Fruit fly (Drosophila melanogaster): ENCODE data around the gene Dyro.

Dyro gene

dm6 chr3L:11311447-11311846 is 15.7 kb upstream of the Dyro start, which contains the start of gene CG7573 (continued):
- no peak for TF ChIP-seq tio (GFP tag; optimal IDR thresholded peaks at IDR 0.05)

- no peak for TF ChIP-seq Atf-2 (GFP tag; optimal IDR thresholded peaks at IDR 0.05)
- no peak for TF ChIP-seq sc (optimal IDR thresholded peaks at IDR 0.05)
- TF ChIP-seq sc (GFP tag; optimal IDR thresholded peaks at IDR 0.05): no peak
- TF ChIP-seq CG10267 (tag; optimal IDR thresholded peaks at IDR 0.05): peak; percentile 39
- 0 out of 2 replicates have a peak, but pooled peaks have one; percentile 3 for TF ChIP-seq slbo (GFP tag; IDR thresholded peaks at IDR 0.05)
- TF ChIP-seq CG13894 (tag; optimal IDR thresholded peaks at IDR 0.05): no peak
- no peak for TF ChIP-seq GATAe (GFP tag; conservative IDR thresholded peaks at IDR 0.05)
- TF ChIP-seq CG6254 (GFP tag; optimal IDR thresholded peaks at IDR 0.05): peak; percentile 33
- peak; percentile 46; the same call in 1 of the 3 replicates for TF ChIP-seq CG17361 (GFP tag; IDR thresholded peaks at IDR 0.05)
- TF ChIP-seq CG18262 (tag; optimal IDR thresholded peaks at IDR 0.05): peak; percentile 57
- no peak for TF ChIP-seq Lim3 (GFP tag; IDR thresholded peaks at IDR 0.05)
- peak; percentile 23 for TF ChIP-seq CG14710 (tag; optimal IDR thresholded peaks at IDR 0.05)
- TF ChIP-seq CG17829 (tag; optimal IDR thresholded peaks at IDR 0.05): peak; percentile 48
- TF ChIP-seq vvl (GFP tag; IDR thresholded peaks at IDR 0.05): no peak
- TF ChIP-seq dmrt99B (tag; optimal IDR thresholded peaks at IDR 0.05): peak; percentile 40
- TF ChIP-seq bsh (GFP tag; optimal IDR thresholded peaks at IDR 0.05): peak in 1 of 2 experiments; percentile 27
- no peak for TF ChIP-seq NFAT (GFP tag; IDR thresholded peaks at IDR 0.05)
- TF ChIP-seq org-1 (GFP tag; optimal IDR thresholded peaks at IDR 0.05): no peak
- TF ChIP-seq CG8765 (GFP tag; IDR thresholded peaks at IDR 0.05): no peak
- no peak for TF ChIP-seq CG5953 (GFP tag; IDR thresholded peaks at IDR 0.05)
- no peak for TF ChIP-seq fd3F (GFP tag; optimal IDR thresholded peaks at IDR 0.05)
- TF ChIP-seq nmo (GFP tag; optimal IDR thresholded peaks at IDR 0.05): peak; percentile 47
- TF ChIP-seq Usf (GFP tag; optimal IDR thresholded peaks at IDR 0.05): no peak
- TF ChIP-seq dmrt11E (tag; optimal IDR thresholded peaks at IDR 0.05): peak; percentile 18
- no peak for TF ChIP-seq chm (GFP tag; IDR thresholded peaks at IDR 0.05)
- TF ChIP-seq CG1603 (tag; optimal IDR thresholded peaks at IDR 0.05): no peak
- TF ChIP-seq CG7987 (GFP tag; optimal IDR thresholded peaks at IDR 0.05): no peak
- TF ChIP-seq crc (GFP tag; optimal IDR thresholded peaks at IDR 0.05): no peak
- TF ChIP-seq Dad (GFP tag; optimal IDR thresholded peaks at IDR 0.05): no peak
- peak; percentile 30 for TF ChIP-seq CG13424 (tag; optimal IDR thresholded peaks at IDR 0.05)
- no peak for TF ChIP-seq E2f1 (GFP tag; IDR thresholded peaks at IDR 0.05)
- TF ChIP-seq CG9727 (GFP tag; optimal IDR thresholded peaks at IDR 0.05): peak; percentile 11
- TF ChIP-seq CG18599 (GFP tag; optimal IDR thresholded peaks at IDR 0.05): peak; percentile 45
- no peak for TF ChIP-seq esg (GFP tag; conservative IDR thresholded peaks at IDR 0.05)
- TF ChIP-seq CG12769 (tag; optimal IDR thresholded peaks at IDR 0.05): no peak
- TF ChIP-seq Bteb2 (GFP tag; optimal IDR thresholded peaks at IDR 0.05): no peak
- peak; percentile 35 for TF ChIP-seq phol (tag; optimal IDR thresholded peaks at IDR 0.05)
- TF ChIP-seq Ptx1 (GFP tag; IDR thresholded peaks at IDR 0.05): peak; percentile 34; the same call in 1 of the 2 replicates
- TF ChIP-seq CG7839 (tag; optimal IDR thresholded peaks at IDR 0.05): peak; percentile 53
- no peak for TF ChIP-seq CG43689 (GFP tag; IDR thresholded peaks at IDR 0.05)
- peak; percentile 10 for TF ChIP-seq trem (tag; optimal IDR thresholded peaks at IDR 0.05)
- peak; percentile 10 for TF ChIP-seq D19A (tag; optimal IDR thresholded peaks at IDR 0.05)
- TF ChIP-seq Neu2 (GFP tag; optimal IDR thresholded peaks at IDR 0.05; ENCODE audit: borderline replicate concordance): no peak
- peak; percentile 40 for TF ChIP-seq grau (tag; optimal IDR thresholded peaks at IDR 0.05)
- TF ChIP-seq CG16779 (GFP tag; IDR thresholded peaks at IDR 0.05): no peak
- TF ChIP-seq chn (GFP tag; optimal IDR thresholded peaks at IDR 0.05): no peak
- no peak for TF ChIP-seq Ets97D (GFP tag; optimal IDR thresholded peaks at IDR 0.05)
- TF ChIP-seq CG14667 (GFP tag; IDR thresholded peaks at IDR 0.05): no peak
Observed at dm6 chr3L:11310728-11311127, 15.0 kb upstream of the Dyro start.

Measured in whole organism, embryonic.